Worm (Caenorhabditis elegans) whole organism, young adult: Measurements from ENCODE around the gene unc-32.
A peak's percentile ranks its signal among the peaks of the same experiment; 100 is the strongest.

Experiments used
- B0035.1 ChIP-seq: sonication (generic microtip); optimal IDR thresholded peaks from 2 replicates; lab custom pipeline; 2016; ENCODE audit warnings: missing genetic modification characterization, mild to moderate bottlenecking, missing compliant biosample characterization, missing genotype, missing genetic modification reagents
- B0261.1 ChIP-seq: sonication (generic microtip); optimal IDR thresholded peaks from 2 replicates; lab custom pipeline; 2016; ENCODE audit warnings: mild to moderate bottlenecking, missing genetic modification characterization, moderate library complexity, missing compliant biosample characterization
- D2030.7 ChIP-seq: fragments of 200-800 bp; sonication (Bioruptor generic); IDR thresholded peaks from 2 replicates; pipeline ENCODE4 v1.3.6; 2022; ENCODE audit warnings: missing genetic modification reagents, missing genetic modification characterization, missing compliant biosample characterization
- F22D6.2 ChIP-seq: sonication (generic microtip); optimal IDR thresholded peaks from 2 replicates; lab custom pipeline; 2016; ENCODE audit warnings: mild to moderate bottlenecking, missing genetic modification characterization, missing compliant biosample characterization
- F23B12.7 ChIP-seq: sonication (generic microtip); optimal IDR thresholded peaks from 2 replicates; lab custom pipeline; 2017; ENCODE audit warnings: missing genetic modification characterization, mild to moderate bottlenecking, missing compliant biosample characterization, antibody characterized with exemption, moderate library complexity; ENCODE audit not compliant: insufficient read depth
- F49E8.2 ChIP-seq: sonication (generic microtip); optimal IDR thresholded peaks from 3 replicates; lab custom pipeline; 2017; ENCODE audit warnings: missing genetic modification characterization, mild to moderate bottlenecking, missing compliant biosample characterization, antibody characterized with exemption, moderate library complexity; ENCODE audit not compliant: insufficient read depth
- F57A8.1 ChIP-seq: fragments of 200-800 bp; sonication (Bioruptor generic); optimal IDR thresholded peaks from 2 replicates; lab custom pipeline; 2018; ENCODE audit warnings: mild to moderate bottlenecking, missing genetic modification characterization, moderate library complexity, missing compliant biosample characterization
- F57C9.4 ChIP-seq: sonication (generic microtip); optimal IDR thresholded peaks from 2 replicates; lab custom pipeline; 2017; ENCODE audit warnings: mild to moderate bottlenecking, missing genetic modification characterization, missing compliant biosample characterization
- K11D2.4 ChIP-seq: fragments of 200-800 bp; sonication (Bioruptor generic); IDR thresholded peaks from 2 replicates; pipeline ENCODE4 v1.3.6; 2022; ENCODE audit warnings: missing genetic modification reagents, missing genetic modification characterization, missing compliant biosample characterization
- T07F8.4 ChIP-seq: sonication (generic microtip); optimal IDR thresholded peaks from 2 replicates; lab custom pipeline; 2016; ENCODE audit warnings: mild to moderate bottlenecking, missing genetic modification characterization, moderate library complexity, missing compliant biosample characterization
- Y67H2A.10 ChIP-seq: fragments of 200-800 bp; sonication (Bioruptor generic); conservative IDR thresholded peaks from 2 replicates; pipeline ENCODE4 v1.3.6; 2022; ENCODE audit warnings: missing genetic modification reagents, missing genetic modification characterization, missing compliant biosample characterization
- ZK185.1 ChIP-seq: sonication (generic microtip); optimal IDR thresholded peaks from 2 replicates; lab custom pipeline; 2016; ENCODE audit warnings: mild to moderate bottlenecking, missing genetic modification characterization, missing compliant biosample characterization; ENCODE audit not compliant: poor library complexity, severe bottlenecking
- aptf-2 ChIP-seq: fragments of 200-800 bp; sonication (Bioruptor generic); conservative IDR thresholded peaks from 2 replicates; pipeline ENCODE4 v1.3.6; 2022; ENCODE audit warnings: missing genetic modification reagents, missing genetic modification characterization, missing compliant biosample characterization
- ccch-3 ChIP-seq: fragments of 200-800 bp; sonication (Bioruptor generic); optimal IDR thresholded peaks from 2 replicates; lab custom pipeline; 2018; ENCODE audit warnings: mild to moderate bottlenecking, missing genetic modification characterization, missing compliant biosample characterization
- cebp-1 ChIP-seq, 2 experiments: fragments of 200-800 bp in 1 of 2; sonication (Bioruptor generic) in 1 of 2; sonication (generic microtip) in 1 of 2; IDR thresholded peaks in 1 of 2; optimal IDR thresholded peaks in 1 of 2; 2 replicates each; pipeline versions ENCODE4 v1.3.6 to Lab custom; 2017 to 2022; ENCODE audit warnings: missing compliant biosample characterization in 2 of 2, missing genetic modification characterization in 2 of 2, mild to moderate bottlenecking in 1 of 2, missing genetic modification reagents in 1 of 2, moderate library complexity in 1 of 2
- cebp-2 ChIP-seq: fragments of 200-800 bp; sonication (Bioruptor generic); IDR thresholded peaks from 2 replicates; pipeline ENCODE4 v1.3.6; 2022; ENCODE audit warnings: missing genetic modification characterization, missing compliant biosample characterization
- ceh-100 ChIP-seq: fragments of 200-800 bp; sonication (Bioruptor generic); IDR thresholded peaks from 2 replicates; pipeline ENCODE4 v1.3.6; 2022; ENCODE audit warnings: missing genetic modification reagents, missing genetic modification characterization, missing compliant biosample characterization
- ceh-27 ChIP-seq: fragments of 200-800 bp; sonication (Bioruptor generic); optimal IDR thresholded peaks from 2 replicates; lab custom pipeline; 2018; ENCODE audit warnings: mild to moderate bottlenecking, missing genetic modification characterization, moderate library complexity, missing compliant biosample characterization
- ceh-91 ChIP-seq: fragments of 200-800 bp; sonication (Bioruptor generic); IDR thresholded peaks from 2 replicates; pipeline ENCODE4 v1.3.6; 2022; ENCODE audit warnings: missing genetic modification reagents, missing genetic modification characterization, missing compliant biosample characterization
- die-1 ChIP-seq: sonication (generic microtip); optimal IDR thresholded peaks from 2 replicates; lab custom pipeline; 2016; ENCODE audit warnings: missing genotype, mild to moderate bottlenecking, missing genetic modification characterization, missing compliant biosample characterization
- dpff-1 ChIP-seq: sonication (generic microtip); optimal IDR thresholded peaks from 2 replicates; lab custom pipeline; 2017; ENCODE audit warnings: mild to moderate bottlenecking, missing genetic modification characterization, missing compliant biosample characterization
- dpl-1 ChIP-seq: fragments of 150-350 bp; optimal IDR thresholded peaks from 2 replicates; lab custom pipeline; 2014; ENCODE audit warnings: missing biosample characterization, missing genetic modification reagents, missing genetic modification characterization
- efl-1 ChIP-seq: fragments of 150-350 bp; optimal IDR thresholded peaks from 2 replicates; lab custom pipeline; 2014; ENCODE audit warnings: missing biosample characterization, missing genetic modification reagents, missing genetic modification characterization
- ekl-4 ChIP-seq: fragments of 200-800 bp; sonication (Bioruptor generic); IDR thresholded peaks from 2 replicates; pipeline ENCODE4 v1.3.6; 2022; ENCODE audit warnings: missing genetic modification reagents, missing genetic modification characterization, missing compliant biosample characterization
- fkh-3 ChIP-seq: sonication (generic microtip); optimal IDR thresholded peaks from 2 replicates; lab custom pipeline; 2016; ENCODE audit warnings: mild to moderate bottlenecking, missing genetic modification characterization, missing compliant biosample characterization
- hlh-26 ChIP-seq: fragments of 200-800 bp; sonication (Bioruptor generic); conservative IDR thresholded peaks from 2 replicates; pipeline ENCODE4 v1.3.6; 2022; ENCODE audit warnings: missing genetic modification reagents, missing genetic modification characterization, missing compliant biosample characterization
- hrde-1 ChIP-seq: sonication (generic microtip); optimal IDR thresholded peaks from 2 replicates; lab custom pipeline; 2016; ENCODE audit warnings: missing genetic modification characterization, mild to moderate bottlenecking, missing compliant biosample characterization, moderate library complexity, missing genotype, missing genetic modification reagents, borderline replicate concordance
- lag-1 ChIP-seq: fragments of 200-800 bp; sonication (Bioruptor generic); IDR thresholded peaks from 2 replicates; pipeline ENCODE4 v1.3.6; 2022; ENCODE audit warnings: missing genetic modification reagents, missing genetic modification characterization, missing compliant biosample characterization
- let-526 ChIP-seq: fragments of 200-800 bp; sonication (Bioruptor generic); IDR thresholded peaks from 2 replicates; pipeline ENCODE4 v1.3.6; 2022; ENCODE audit warnings: missing genetic modification reagents, missing genetic modification characterization, missing compliant biosample characterization
- lir-1 ChIP-seq: fragments of 200-800 bp; sonication (Bioruptor generic); conservative IDR thresholded peaks from 2 replicates; pipeline ENCODE4 v1.3.6; 2022; ENCODE audit warnings: missing genetic modification reagents, missing genetic modification characterization, missing compliant biosample characterization
- lsy-27 ChIP-seq: sonication (generic microtip); optimal IDR thresholded peaks from 2 replicates; lab custom pipeline; 2017; ENCODE audit warnings: missing genetic modification characterization, mild to moderate bottlenecking, missing compliant biosample characterization, antibody characterized with exemption, missing genotype, borderline replicate concordance; ENCODE audit not compliant: insufficient read depth
- madf-10 ChIP-seq: sonication (generic microtip); optimal IDR thresholded peaks from 2 replicates; lab custom pipeline; 2016; ENCODE audit warnings: mild to moderate bottlenecking, missing genetic modification characterization, missing compliant biosample characterization
- mcd-1 ChIP-seq: fragments of 200-800 bp; sonication (Bioruptor generic); IDR thresholded peaks from 2 replicates; pipeline ENCODE4 v1.3.6; 2022; ENCODE audit warnings: missing genetic modification reagents, missing genetic modification characterization, missing compliant biosample characterization
- mel-28 ChIP-seq: sonication (generic microtip); optimal IDR thresholded peaks from 2 replicates; lab custom pipeline; 2016; ENCODE audit warnings: borderline replicate concordance, mild to moderate bottlenecking, missing genetic modification characterization, missing compliant biosample characterization
- nfya-1 ChIP-seq: sonication (generic microtip); optimal IDR thresholded peaks from 2 replicates; lab custom pipeline; 2017; ENCODE audit warnings: antibody characterized with exemption, missing compliant biosample characterization, missing genetic modification characterization, borderline replicate concordance; ENCODE audit not compliant: insufficient read depth
- nfya-2 ChIP-seq: fragments of 200-800 bp; sonication (Bioruptor generic); IDR thresholded peaks from 2 replicates; pipeline ENCODE4 v1.3.6; 2022; ENCODE audit warnings: missing genetic modification reagents, missing genetic modification characterization, missing compliant biosample characterization
- nhr-120 ChIP-seq: fragments of 200-800 bp; sonication (Bioruptor generic); IDR thresholded peaks from 2 replicates; pipeline ENCODE4 v1.3.6; 2022; ENCODE audit warnings: missing genetic modification characterization, missing compliant biosample characterization
- nhr-179 ChIP-seq: sonication (generic microtip); optimal IDR thresholded peaks from 2 replicates; lab custom pipeline; 2016; ENCODE audit warnings: mild to moderate bottlenecking, missing genetic modification characterization, missing compliant biosample characterization
- nhr-80 ChIP-seq: sonication (generic microtip); optimal IDR thresholded peaks from 2 replicates; lab custom pipeline; 2016; ENCODE audit warnings: missing genetic modification characterization, missing compliant biosample characterization
- rcor-1 ChIP-seq: fragments of 200-800 bp; sonication (Bioruptor generic); IDR thresholded peaks from 2 replicates; pipeline ENCODE4 v1.3.6; 2022; ENCODE audit warnings: missing genetic modification reagents, missing genetic modification characterization, missing compliant biosample characterization
- sdz-38 ChIP-seq: sonication (generic microtip); optimal IDR thresholded peaks from 2 replicates; lab custom pipeline; 2016; ENCODE audit warnings: missing genotype, missing genetic modification characterization, missing compliant biosample characterization
- snpc-1.1 ChIP-seq: sonication (generic microtip); optimal IDR thresholded peaks from 2 replicates; lab custom pipeline; 2017; ENCODE audit warnings: missing genetic modification characterization, mild to moderate bottlenecking, missing compliant biosample characterization, antibody characterized with exemption, moderate library complexity, missing genotype, missing genetic modification reagents; ENCODE audit not compliant: insufficient read depth
- snpc-4 ChIP-seq, 5 experiments: fragments of 150-350 bp in 1 of 5; sonication (generic microtip) in 4 of 5; optimal IDR thresholded peaks; 2 replicates each; lab custom pipeline; 2014 to 2018; ENCODE audit warnings: missing genetic modification characterization in 5 of 5, missing biosample characterization in 3 of 5, antibody characterized with exemption in 2 of 5, mild to moderate bottlenecking in 2 of 5, missing compliant biosample characterization in 2 of 5, missing genotype in 2 of 5, moderate library complexity in 2 of 5, missing genetic modification reagents in 1 of 5
- tbp1 ChIP-seq: fragments of 200-800 bp; sonication (Bioruptor generic); optimal IDR thresholded peaks from 2 replicates; lab custom pipeline; 2018; ENCODE audit warnings: mild to moderate bottlenecking, missing genetic modification characterization, missing compliant biosample characterization
- zfh-2 ChIP-seq: fragments of 200-800 bp; sonication (Bioruptor generic); conservative IDR thresholded peaks from 2 replicates; pipeline ENCODE4 v1.3.6; 2022; ENCODE audit warnings: missing genetic modification reagents, missing genetic modification characterization, missing compliant biosample characterization
- ztf-18 ChIP-seq: sonication (generic microtip); optimal IDR thresholded peaks from 2 replicates; lab custom pipeline; 2016; ENCODE audit warnings: missing genotype, mild to moderate bottlenecking, missing genetic modification characterization, missing compliant biosample characterization
- ztf-28 ChIP-seq: fragments of 200-800 bp; sonication (Bioruptor generic); IDR thresholded peaks from 2 replicates; pipeline ENCODE4 v1.3.6; 2022; ENCODE audit warnings: missing genetic modification reagents, missing genetic modification characterization, missing compliant biosample characterization

Gene unc-32

DNA sequence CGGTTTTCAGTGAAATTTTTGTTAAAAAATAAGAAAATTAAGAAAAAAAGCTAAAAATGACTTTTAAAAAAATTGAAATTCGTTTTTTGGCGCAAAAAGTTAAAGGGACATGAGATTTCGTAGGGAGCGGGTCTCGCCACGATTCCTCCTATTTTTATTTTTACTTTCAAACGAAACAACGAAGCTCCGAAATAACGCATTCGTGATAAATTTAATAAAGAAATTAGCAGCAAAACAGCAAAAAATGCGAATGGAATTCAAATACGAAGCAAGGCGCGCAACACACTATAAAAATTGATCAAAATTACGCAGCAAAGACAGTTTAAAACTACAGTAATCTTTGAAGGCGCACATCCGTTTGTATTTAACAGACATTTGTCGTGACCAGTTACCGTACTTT is 5.6 kb upstream of the unc-32 start (continued):
- peak; percentile 73 for TF ChIP-seq dpl-1
- TF ChIP-seq ZK185.1 (tag; lab: Kevin White, UChicago), result no peak
- TF ChIP-seq aptf-2 (GFP tag; lab: Robert Waterston, UW), result no peak
- TF ChIP-seq mel-28 (tag; lab: Kevin White, UChicago), result no peak
- TF ChIP-seq B0035.1 (tag; lab: Kevin White, UChicago), result no peak
- no peak for TF ChIP-seq snpc-1.1 (tag; lab: Kevin White, UChicago)
- TF ChIP-seq hrde-1 (tag; lab: Kevin White, UChicago), result no peak
- no peak for TF ChIP-seq F49E8.2 (tag; lab: Kevin White, UChicago)
- no peak for TF ChIP-seq nhr-179
- TF ChIP-seq rcor-1 (GFP tag; lab: Robert Waterston, UW), result no peak
- TF ChIP-seq ztf-28 (GFP tag; lab: Robert Waterston, UW), result no peak
- TF ChIP-seq nhr-120, result no peak
- no peak for TF ChIP-seq lag-1 (GFP tag; lab: Robert Waterston, UW)
- TF ChIP-seq lsy-27 (tag; lab: Kevin White, UChicago), result no peak
- peak; percentile 23 for TF ChIP-seq F23B12.7 (tag; lab: Kevin White, UChicago)
- TF ChIP-seq fkh-3, result no peak
- TF ChIP-seq mcd-1 (GFP tag; lab: Robert Waterston, UW), result no peak
- no peak for TF ChIP-seq let-526 (GFP tag; lab: Robert Waterston, UW)
- TF ChIP-seq nhr-80, result no peak
- no peak for TF ChIP-seq cebp-1 (GFP tag; IDR thresholded peaks at IDR 0.05; lab: Robert Waterston, UW)
- TF ChIP-seq cebp-1 (tag; optimal IDR thresholded peaks at IDR 0.05; lab: Kevin White, UChicago), result no peak
- no peak for TF ChIP-seq nfya-1 (tag; lab: Kevin White, UChicago)
- no peak for TF ChIP-seq ceh-100 (GFP tag; lab: Robert Waterston, UW)
- no peak for TF ChIP-seq tbp1 (GFP tag; lab: Kevin White, UChicago)
- TF ChIP-seq F57C9.4, result no peak
- no peak for TF ChIP-seq ccch-3 (GFP tag; lab: Kevin White, UChicago)
- TF ChIP-seq sdz-38 (tag; lab: Kevin White, UChicago), result no peak
- TF ChIP-seq ceh-91 (GFP tag; lab: Robert Waterston, UW), result peak; percentile 74
- TF ChIP-seq F22D6.2 (tag; lab: Kevin White, UChicago), result no peak
- TF ChIP-seq Y67H2A.10 (GFP tag; lab: Robert Waterston, UW), result no peak
- TF ChIP-seq hlh-26 (GFP tag; lab: Robert Waterston, UW), result no peak
- TF ChIP-seq zfh-2 (GFP tag; lab: Robert Waterston, UW), result no peak
- TF ChIP-seq ekl-4 (GFP tag; lab: Robert Waterston, UW), result no peak
- TF ChIP-seq B0261.1 (tag; lab: Kevin White, UChicago), result no peak
- no peak for TF ChIP-seq die-1
- TF ChIP-seq ceh-27, result no peak
- no peak for TF ChIP-seq madf-10 (tag; lab: Kevin White, UChicago)
- TF ChIP-seq F57A8.1 (GFP tag; lab: Kevin White, UChicago), result no peak
- TF ChIP-seq T07F8.4, result no peak
- no peak for TF ChIP-seq lir-1 (GFP tag; lab: Robert Waterston, UW)
- no peak for TF ChIP-seq cebp-2 (GFP tag; lab: Robert Waterston, UW)
- no peak for TF ChIP-seq snpc-4 (GFP tag; optimal IDR thresholded peaks at IDR 0.05; lab: Kevin White, UChicago)
- TF ChIP-seq snpc-4 (tag; optimal IDR thresholded peaks at IDR 0.05; lab: Kevin White, UChicago), result peak in 1 of 4 experiments; percentile 19
- no peak for TF ChIP-seq dpff-1 (tag; lab: Kevin White, UChicago)
- TF ChIP-seq D2030.7, result peak; percentile 56; the same call in 1 of the 2 replicates
- TF ChIP-seq K11D2.4 (GFP tag; lab: Robert Waterston, UW), result no peak
- no peak for TF ChIP-seq nfya-2 (GFP tag; lab: Robert Waterston, UW)
- TF ChIP-seq efl-1 (GFP tag; lab: Kevin White, UChicago), result peak; percentile 83
- TF ChIP-seq ztf-18 (tag; lab: Kevin White, UChicago), result peak; percentile 43
